Worm (Caenorhabditis elegans) whole organism, early embryonic: ENCODE results near the gene ttc-39B.

Source experiments
- aly-1 ChIP-seq: sonication (generic microtip); optimal IDR thresholded peaks from 2 replicates; lab custom pipeline; 2016; ENCODE audit warnings: missing genetic modification characterization, missing compliant biosample characterization
- ama-1 ChIP-seq: fragments of 150-350 bp; optimal IDR thresholded peaks from 2 replicates; lab custom pipeline; 2014
- ceh-13 ChIP-seq: fragments of 200-800 bp; sonication (Bioruptor generic); optimal IDR thresholded peaks from 2 replicates; lab custom pipeline; 2018; ENCODE audit warnings: mild to moderate bottlenecking, missing genetic modification characterization, missing compliant biosample characterization
- ceh-36 ChIP-seq: sonication (generic microtip); optimal IDR thresholded peaks from 2 replicates; lab custom pipeline; 2016; ENCODE audit warnings: missing genetic modification characterization, inconsistent platforms, missing compliant biosample characterization
- flt-1 ChIP-seq: fragments of 200-800 bp; sonication (Bioruptor generic); IDR thresholded peaks from 2 replicates; pipeline ENCODE4 v1.3.6; 2022; ENCODE audit warnings: missing genetic modification characterization, missing compliant biosample characterization
- hmbx-1 ChIP-seq: sonication (generic microtip); optimal IDR thresholded peaks from 2 replicates; lab custom pipeline; 2016; ENCODE audit warnings: mild to moderate bottlenecking, missing genetic modification characterization, missing compliant biosample characterization
- hmg-4 ChIP-seq: fragments of 200-800 bp; sonication (Bioruptor generic); optimal IDR thresholded peaks from 2 replicates; lab custom pipeline; 2018; ENCODE audit warnings: mild to moderate bottlenecking, missing genetic modification characterization, missing compliant biosample characterization
- hnd-1 ChIP-seq: sonication (generic microtip); optimal IDR thresholded peaks from 2 replicates; lab custom pipeline; 2016; ENCODE audit warnings: missing genetic modification characterization, missing compliant biosample characterization
- pes-1 ChIP-seq: fragments of 200-800 bp; sonication (Bioruptor generic); IDR thresholded peaks from 2 replicates; pipeline ENCODE4 v1.3.6; 2022; ENCODE audit warnings: missing genetic modification reagents, missing genetic modification characterization, missing compliant biosample characterization
- scrt-1 ChIP-seq: fragments of 200-800 bp; sonication (Bioruptor generic); IDR thresholded peaks from 2 replicates; pipeline ENCODE4 v1.3.6; 2022; ENCODE audit warnings: missing genetic modification characterization, missing compliant biosample characterization
- sea-1 ChIP-seq: fragments of 200-800 bp; sonication (Bioruptor generic); conservative IDR thresholded peaks from 2 replicates; pipeline ENCODE4 v1.3.6; 2022; ENCODE audit warnings: missing genetic modification characterization, missing compliant biosample characterization
- tra-4 ChIP-seq: sonication (generic microtip); optimal IDR thresholded peaks from 2 replicates; lab custom pipeline; 2017; ENCODE audit warnings: missing genetic modification characterization, missing compliant biosample characterization

- no peak for TF ChIP-seq hnd-1
- TF ChIP-seq flt-1 = no peak
- TF ChIP-seq ama-1 (lab: Kevin White, UChicago) = no peak
- no peak for TF ChIP-seq sea-1 (GFP tag; lab: Robert Waterston, UW)
- TF ChIP-seq ceh-13 = no peak
- no peak for TF ChIP-seq pes-1 (GFP tag; lab: Robert Waterston, UW)
- no peak for TF ChIP-seq hmg-4 (GFP tag; lab: Kevin White, UChicago)
- TF ChIP-seq hmbx-1 (tag; lab: Kevin White, UChicago) = no peak
- TF ChIP-seq tra-4 (tag; lab: Kevin White, UChicago) = no peak
- TF ChIP-seq scrt-1 (GFP tag; lab: Robert Waterston, UW) = no peak
- no peak for TF ChIP-seq aly-1
- TF ChIP-seq ceh-36 (tag; lab: Kevin White, UChicago) = no peak
Observed at ce11 chrII:6358232-6358631, 24.4 kb upstream of the ttc-39B start.
